Worm (Caenorhabditis elegans): Measurements from ENCODE around the gene srh-23.

ce11 chrV:4963606-4964005, 42.7 kb downstream of the srh-23 start:
- TF ChIP-seq unc-39 (tag; optimal IDR thresholded peaks at IDR 0.05) = no peak
- no peak for TF ChIP-seq ceh-82 (tag; optimal IDR thresholded peaks at IDR 0.05)
- no peak for TF ChIP-seq spr-3 (GFP tag; optimal IDR thresholded peaks at IDR 0.05)
- no peak for TF ChIP-seq Y48G9A.11 (GFP tag; IDR thresholded peaks at IDR 0.05)
- TF ChIP-seq ceh-44 (GFP tag; IDR thresholded peaks at IDR 0.05) = no peak
